Worm (Caenorhabditis elegans) whole organism, L3 larva: Measurements from ENCODE around the gene ech-3.

Experiments
- R02D3.7 ChIP-seq: fragments of 150-350 bp; optimal IDR thresholded peaks from 2 replicates; lab custom pipeline; 2014; ENCODE audit warnings: missing biosample characterization, missing genetic modification characterization
- ama-1 ChIP-seq: fragments of 150-350 bp; optimal IDR thresholded peaks from 2 replicates; lab custom pipeline; 2018
- ceh-16 ChIP-seq: sonication (generic microtip); optimal IDR thresholded peaks from 2 replicates; lab custom pipeline; 2017; ENCODE audit warnings: missing biosample characterization, missing genetic modification characterization
- ceh-9 ChIP-seq: sonication (generic microtip); optimal IDR thresholded peaks from 2 replicates; lab custom pipeline; 2018; ENCODE audit warnings: missing biosample characterization, missing genetic modification characterization
- daf-12 ChIP-seq: fragments of 150-350 bp; optimal IDR thresholded peaks from 2 replicates; lab custom pipeline; 2014; ENCODE audit warnings: missing biosample characterization, missing genetic modification reagents, missing genetic modification characterization
- egl-27 ChIP-seq: sonication (generic microtip); optimal IDR thresholded peaks from 4 replicates; lab custom pipeline; 2017; ENCODE audit warnings: missing biosample characterization, missing genetic modification reagents, missing genetic modification characterization
- egl-5 ChIP-seq: fragments of 150-350 bp; optimal IDR thresholded peaks from 2 replicates; lab custom pipeline; 2017; ENCODE audit warnings: missing biosample characterization, missing genetic modification reagents, missing genetic modification characterization, inconsistent platforms
- elt-1 ChIP-seq: fragments of 150-350 bp; optimal IDR thresholded peaks from 2 replicates; lab custom pipeline; 2014; ENCODE audit warnings: missing biosample characterization, missing genetic modification characterization
- elt-2 ChIP-seq: sonication (generic microtip); optimal IDR thresholded peaks from 2 replicates; lab custom pipeline; 2016; ENCODE audit warnings: missing genetic modification reagents, mild to moderate bottlenecking, missing genetic modification characterization, missing compliant biosample characterization
- elt-3 ChIP-seq, 3 experiments: fragments of 150-350 bp in 1 of 3; sonication (generic microtip) in 2 of 3; optimal IDR thresholded peaks; 2 replicates in 2 of 3; 4 replicates in 1 of 3; lab custom pipeline; 2014 to 2017; ENCODE audit warnings: missing biosample characterization in 3 of 3, missing genetic modification characterization in 3 of 3
- fkh-10 ChIP-seq: sonication (generic microtip); optimal IDR thresholded peaks from 2 replicates; lab custom pipeline; 2017; ENCODE audit warnings: missing biosample characterization, missing genetic modification reagents, missing genetic modification characterization
- fos-1 ChIP-seq: fragments of 150-350 bp; optimal IDR thresholded peaks from 2 replicates; lab custom pipeline; 2014; ENCODE audit warnings: missing biosample characterization, missing genetic modification characterization
- hmg-11 ChIP-seq: sonication (generic microtip); optimal IDR thresholded peaks from 2 replicates; lab custom pipeline; 2016; ENCODE audit warnings: missing genetic modification characterization, missing compliant biosample characterization
- jun-1 ChIP-seq: fragments of 150-350 bp; optimal IDR thresholded peaks from 2 replicates; lab custom pipeline; 2014; ENCODE audit warnings: missing biosample characterization, missing genetic modification reagents, missing genetic modification characterization
- lin-15B ChIP-seq: fragments of 150-350 bp; optimal IDR thresholded peaks from 2 replicates; lab custom pipeline; 2014; ENCODE audit warnings: missing biosample characterization, missing genetic modification characterization
- lin-39 ChIP-seq: fragments of 150-350 bp; optimal IDR thresholded peaks from 2 replicates; lab custom pipeline; 2018; ENCODE audit warnings: missing biosample characterization, missing genetic modification reagents, missing genetic modification characterization
- mdl-1 ChIP-seq: fragments of 150-350 bp; optimal IDR thresholded peaks from 2 replicates; lab custom pipeline; 2014; ENCODE audit warnings: missing biosample characterization, missing genetic modification characterization
- mml-1 ChIP-seq: fragments of 150-350 bp; sonication (generic microtip); optimal IDR thresholded peaks from 3 replicates; lab custom pipeline; 2014; ENCODE audit warnings: missing biosample characterization, missing genetic modification characterization
- nfya-1 ChIP-seq: sonication (generic microtip); optimal IDR thresholded peaks from 2 replicates; lab custom pipeline; 2017; ENCODE audit warnings: missing genetic modification characterization, mild to moderate bottlenecking, missing compliant biosample characterization, antibody characterized with exemption, moderate library complexity; ENCODE audit not compliant: insufficient read depth
- nhr-11 ChIP-seq: fragments of 150-350 bp; optimal IDR thresholded peaks from 2 replicates; lab custom pipeline; 2014; ENCODE audit warnings: missing biosample characterization, missing genetic modification characterization
- nhr-23 ChIP-seq: fragments of 150-350 bp; optimal IDR thresholded peaks from 2 replicates; lab custom pipeline; 2014; ENCODE audit warnings: missing biosample characterization, missing genetic modification reagents, missing genetic modification characterization
- nhr-25 ChIP-seq: sonication (generic microtip); optimal IDR thresholded peaks from 2 replicates; lab custom pipeline; 2017; ENCODE audit warnings: missing biosample characterization, missing genetic modification characterization
- nhr-28 ChIP-seq: fragments of 150-350 bp; optimal IDR thresholded peaks from 2 replicates; lab custom pipeline; 2014; ENCODE audit warnings: missing biosample characterization, missing genetic modification characterization
- nhr-43 ChIP-seq: sonication (generic microtip); optimal IDR thresholded peaks from 2 replicates; lab custom pipeline; 2016; ENCODE audit warnings: mild to moderate bottlenecking, missing genetic modification characterization, missing compliant biosample characterization; ENCODE audit not compliant: poor library complexity, severe bottlenecking
- nhr-67 ChIP-seq: fragments of 150-350 bp; optimal IDR thresholded peaks from 2 replicates; lab custom pipeline; 2014; ENCODE audit warnings: missing biosample characterization, missing genetic modification characterization
- nhr-76 ChIP-seq: fragments of 150-350 bp; sonication (generic microtip); optimal IDR thresholded peaks from 5 replicates; lab custom pipeline; 2014; ENCODE audit warnings: missing biosample characterization, missing genetic modification characterization
- pqm-1 ChIP-seq: fragments of 150-350 bp; optimal IDR thresholded peaks from 2 replicates; lab custom pipeline; 2017; ENCODE audit warnings: missing biosample characterization, missing genetic modification characterization, inconsistent platforms
- tbx-2 ChIP-seq: sonication (generic microtip); optimal IDR thresholded peaks from 2 replicates; lab custom pipeline; 2016; ENCODE audit warnings: mild to moderate bottlenecking, missing genetic modification characterization, missing compliant biosample characterization
- unc-39 ChIP-seq: sonication (generic microtip); optimal IDR thresholded peaks from 4 replicates; lab custom pipeline; 2017; ENCODE audit warnings: missing biosample characterization, missing genetic modification characterization
- zag-1 ChIP-seq: fragments of 150-350 bp; optimal IDR thresholded peaks from 2 replicates; lab custom pipeline; 2014; ENCODE audit warnings: missing biosample characterization, missing genetic modification characterization

The ech-3 gene

DNA sequence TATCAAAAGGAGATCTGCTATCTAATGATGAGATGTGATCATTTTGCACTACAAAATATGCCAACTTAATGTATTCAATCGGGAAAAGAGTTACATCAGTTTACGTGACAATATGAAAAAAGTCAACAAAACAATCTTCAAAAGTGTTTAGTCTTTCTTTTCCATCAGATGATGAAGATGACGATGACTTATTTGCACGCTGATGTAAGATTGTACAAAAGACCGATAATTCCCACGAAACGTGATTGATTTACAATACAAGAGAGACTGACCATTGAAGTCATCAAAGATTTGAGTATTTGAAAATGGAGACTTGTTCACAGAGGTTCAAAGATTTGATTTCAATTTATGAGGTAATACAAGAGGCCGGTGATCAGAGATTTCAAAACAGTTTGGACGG is 3.2 kb downstream of the ech-3 start:
- TF ChIP-seq nhr-25 (peak; percentile 3), elt-1 (peak; percentile 80), unc-39 (tag; lab: Kevin White, UChicago) (no peak), ama-1 (no peak), nhr-43 (peak; percentile 2), nhr-11 (tag; lab: Kevin White, UChicago) (no peak)

DNA sequence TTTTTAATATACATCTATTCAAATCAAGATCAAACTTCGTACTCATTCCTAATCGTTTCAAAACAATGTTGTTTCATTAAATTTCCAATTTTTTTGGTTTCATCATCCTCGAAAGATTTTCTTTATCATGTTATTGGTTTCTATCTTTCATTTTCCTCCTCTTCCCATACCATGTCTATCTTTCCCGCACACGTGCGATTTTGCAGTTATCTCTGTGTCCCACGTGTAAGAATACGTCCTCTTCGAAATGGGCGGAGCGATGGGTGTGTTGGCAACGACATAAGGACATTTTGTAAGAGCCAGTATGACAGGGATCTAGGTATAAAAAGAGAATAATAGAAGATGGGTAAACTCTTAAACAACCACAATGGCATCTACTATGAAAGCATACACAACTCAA is 4.3 kb downstream of the ech-3 start, which contains the start of gene F43H9.4:
F43H9.4 (plus strand) TSS at position 366 of the 400 bp plus-strand sequence.
- no peak for TF ChIP-seq lin-15B
- TF ChIP-seq nhr-76 (tag; lab: Kevin White, UChicago) = no peak
- TF ChIP-seq hmg-11 (tag; lab: Kevin White, UChicago) = no peak
- no peak for TF ChIP-seq ceh-9 (tag; lab: Kevin White, UChicago)
- peak; percentile 85 for TF ChIP-seq nhr-43
- no peak for TF ChIP-seq nhr-28
- no peak for TF ChIP-seq elt-2 (tag; lab: Kevin White, UChicago)
- TF ChIP-seq lin-39 (tag; lab: Kevin White, UChicago) = no peak
- no peak for TF ChIP-seq R02D3.7 (tag; lab: Kevin White, UChicago)
- no peak for TF ChIP-seq nhr-11 (tag; lab: Kevin White, UChicago)
- no peak for TF ChIP-seq zag-1 (tag; lab: Kevin White, UChicago)
- TF ChIP-seq jun-1 = no peak
- no peak for TF ChIP-seq daf-12 (tag; lab: Kevin White, UChicago)
- TF ChIP-seq tbx-2 (tag; lab: Kevin White, UChicago) = no peak
- peak; percentile 28 for TF ChIP-seq nhr-23
- TF ChIP-seq egl-5 = no peak
- peak in 1 of 3 experiments; percentile 10 for TF ChIP-seq elt-3 (tag; optimal IDR thresholded peaks at IDR 0.05; lab: Kevin White, UChicago)
- peak; percentile 49 for TF ChIP-seq mdl-1 (tag; lab: Kevin White, UChicago)
- TF ChIP-seq egl-27 (tag; lab: Kevin White, UChicago) = no peak
- no peak for TF ChIP-seq fos-1 (tag; lab: Kevin White, UChicago)
- TF ChIP-seq ama-1 = no peak
- TF ChIP-seq fkh-10 (GFP tag; lab: Kevin White, UChicago) = no peak
- no peak for TF ChIP-seq ceh-16 (tag; lab: Kevin White, UChicago)
- no peak for TF ChIP-seq pqm-1 (tag; lab: Kevin White, UChicago)
- no peak for TF ChIP-seq mml-1

DNA sequence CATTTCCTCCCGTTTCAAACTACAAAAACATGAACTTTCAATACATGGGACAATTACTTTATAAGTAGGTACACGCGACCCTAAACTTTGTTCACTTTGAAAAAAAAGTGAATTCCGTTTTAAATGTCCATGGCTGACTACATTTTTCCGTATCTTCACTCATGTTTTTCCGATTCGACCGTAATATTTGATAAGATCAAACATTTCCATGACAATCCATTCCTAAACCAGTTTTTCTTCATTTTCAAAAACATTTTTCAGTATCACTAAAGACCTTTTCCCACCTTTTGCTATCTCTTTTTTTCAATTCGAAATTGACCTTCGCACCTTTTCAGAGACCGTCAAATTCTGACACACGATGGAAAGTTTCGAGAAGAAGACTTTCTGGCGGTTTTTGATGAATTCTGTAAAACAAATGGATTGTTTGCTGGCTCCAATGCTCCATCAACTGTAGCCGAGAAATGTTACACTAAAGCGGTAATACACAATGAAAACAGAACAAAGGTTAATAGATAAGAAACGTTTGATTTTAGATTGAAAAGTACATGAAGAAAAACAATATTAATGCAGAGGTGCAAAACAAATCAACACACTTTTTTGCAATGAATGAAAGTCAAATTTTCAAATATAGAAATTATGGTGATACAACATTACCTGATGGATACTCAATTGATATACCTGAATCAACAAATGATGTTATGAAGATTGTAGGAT is 5.6 kb downstream of the ech-3 start:
- peak; percentile 16 for TF ChIP-seq elt-1
- no peak for TF ChIP-seq lin-15B
- TF ChIP-seq ama-1 = no peak
- no peak for TF ChIP-seq nhr-67 (tag; lab: Kevin White, UChicago)
- TF ChIP-seq elt-2 (tag; lab: Kevin White, UChicago) = no peak
- TF ChIP-seq nhr-28 = no peak
- peak in 1 of 3 experiments; percentile 78 for TF ChIP-seq elt-3 (tag; optimal IDR thresholded peaks at IDR 0.05; lab: Kevin White, UChicago)
- TF ChIP-seq mml-1 = no peak
- TF ChIP-seq unc-39 (tag; lab: Kevin White, UChicago) = no peak
- no peak for TF ChIP-seq tbx-2 (tag; lab: Kevin White, UChicago)
- TF ChIP-seq nhr-43 = peak; percentile 21

DNA sequence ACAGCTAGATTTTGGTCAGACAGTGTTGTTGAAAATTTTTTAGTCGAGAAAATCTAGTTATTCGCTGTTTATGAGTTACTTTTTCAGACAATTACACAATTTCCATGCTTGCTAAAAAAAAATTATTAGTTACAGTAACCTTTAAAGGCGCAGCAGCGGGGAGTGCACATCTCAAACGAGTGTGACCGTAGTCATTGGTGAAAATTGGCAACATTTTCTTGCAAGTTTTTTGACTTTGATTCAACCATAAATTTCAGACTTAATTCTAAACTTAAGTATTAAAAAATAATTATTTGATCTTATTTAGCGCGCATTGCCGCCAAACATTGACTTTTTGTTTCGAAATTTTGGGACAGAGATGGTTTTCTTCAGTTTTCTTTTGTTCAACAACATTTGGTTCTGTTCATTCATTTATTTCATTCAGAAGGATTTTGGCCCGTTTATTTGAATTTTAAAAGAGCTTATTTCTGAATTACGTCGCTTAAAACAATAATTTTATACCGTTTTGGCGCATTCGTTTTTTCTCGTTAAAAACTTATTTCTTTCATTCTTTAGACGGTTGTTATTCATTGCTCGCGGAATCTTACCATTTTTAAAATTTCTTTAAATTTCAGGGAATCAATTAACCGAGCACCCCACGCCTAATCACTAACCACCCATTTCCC is 6.9 kb downstream of the ech-3 start, which contains the start of gene oma-2:
oma-2 (plus strand) TSS at position 615 of the 665 bp plus-strand sequence.
- TF ChIP-seq ama-1 = no peak
- TF ChIP-seq nhr-43 = peak; percentile 57

ce11 chrV:8031121-8031520 is 9.1 kb downstream of the ech-3 start, which contains the start of gene vars-1:
Gene vars-1, plus strand, starts transcription at chrV:8031411.
- no peak for TF ChIP-seq nhr-28
- TF ChIP-seq fkh-10 (GFP tag; lab: Kevin White, UChicago) = no peak
- TF ChIP-seq nfya-1 (tag; lab: Kevin White, UChicago) = peak; percentile 57
- peak; percentile 57 for TF ChIP-seq nhr-23
- peak; percentile 28 for TF ChIP-seq R02D3.7 (tag; lab: Kevin White, UChicago)
- TF ChIP-seq lin-15B = peak; percentile 67
- TF ChIP-seq elt-2 (tag; lab: Kevin White, UChicago) = peak; percentile 13
